Fruit fly (Drosophila melanogaster): ENCODE results near the gene Atg13.
A peak's percentile ranks its signal among the peaks of the same experiment; 100 is the strongest.

Gene Atg13

dm6 chr3R:8354458-8354857 is 4.8 kb downstream of the Atg13 start:
- no peak for TF ChIP-seq CG8159 (tag; optimal IDR thresholded peaks at IDR 0.05)
- peak; percentile 9 for TF ChIP-seq Pif1A (GFP tag; optimal IDR thresholded peaks at IDR 0.05)
- TF ChIP-seq Ets98B (GFP tag; IDR thresholded peaks at IDR 0.05), result peak; percentile 66
- TF ChIP-seq Snoo (tag; optimal IDR thresholded peaks at IDR 0.05), result peak; percentile 51
- peak; percentile 3 for TF ChIP-seq CG17806 (tag; optimal IDR thresholded peaks at IDR 0.05)
- TF ChIP-seq CG14655 (GFP tag; optimal IDR thresholded peaks at IDR 0.05), result no peak
- peak; percentile 82 for TF ChIP-seq CG12605 (GFP tag; IDR thresholded peaks at IDR 0.05)
- peak; percentile 74 for TF ChIP-seq CG32121 (GFP tag; IDR thresholded peaks at IDR 0.05)
- peak; percentile 72; the same call in 2 of the 3 replicates for TF ChIP-seq CG4496 (GFP tag; IDR thresholded peaks at IDR 0.05)
- no peak for TF ChIP-seq CG15710 (tag; optimal IDR thresholded peaks at IDR 0.05)
- TF ChIP-seq gl (tag; optimal IDR thresholded peaks at IDR 0.05), result no peak
- TF ChIP-seq Pif1B (GFP tag; optimal IDR thresholded peaks at IDR 0.05), result no peak

- TF ChIP-seq CG13204 (GFP tag; optimal IDR thresholded peaks at IDR 0.05) (no peak), CG10348 (GFP tag; IDR thresholded peaks at IDR 0.05) (peak; percentile 93), CG8301 (tag; optimal IDR thresholded peaks at IDR 0.05) (peak; percentile 77), Snoo (tag; optimal IDR thresholded peaks at IDR 0.05) (peak; percentile 50), rn (GFP tag; IDR thresholded peaks at IDR 0.05) (peak; percentile 83), EcR (GFP tag; optimal IDR thresholded peaks at IDR 0.05) (no peak), CG9948 (tag; optimal IDR thresholded peaks at IDR 0.05) (peak; percentile 64), gl (tag; optimal IDR thresholded peaks at IDR 0.05) (peak; percentile 41), CG15710 (tag; optimal IDR thresholded peaks at IDR 0.05) (peak; percentile 86), CG8159 (tag; optimal IDR thresholded peaks at IDR 0.05) (peak; percentile 85), CG14655 (GFP tag; optimal IDR thresholded peaks at IDR 0.05) (peak; percentile 58), Ets98B (GFP tag; IDR thresholded peaks at IDR 0.05) (peak; percentile 90), Pif1B (GFP tag; optimal IDR thresholded peaks at IDR 0.05) (peak; percentile 83), CG32121 (GFP tag; IDR thresholded peaks at IDR 0.05) (peak; percentile 96), fd96Ca (GFP tag; IDR thresholded peaks at IDR 0.05) (peak; percentile 91), CG34367 (tag; optimal IDR thresholded peaks at IDR 0.05) (peak; percentile 68), CG4496 (GFP tag; IDR thresholded peaks at IDR 0.05) (peak; percentile 90), D1 (tag; optimal IDR thresholded peaks at IDR 0.05) (no peak), CG17806 (tag; optimal IDR thresholded peaks at IDR 0.05) (peak; percentile 81), CG12605 (GFP tag; IDR thresholded peaks at IDR 0.05) (peak; percentile 85), Pif1A (GFP tag; optimal IDR thresholded peaks at IDR 0.05) (peak; percentile 89)
Measured at dm6 chr3R:8354969-8355368, 5.4 kb downstream of the Atg13 start.

- TF ChIP-seq D1 (tag; optimal IDR thresholded peaks at IDR 0.05) (peak; percentile 70), CG15710 (tag; optimal IDR thresholded peaks at IDR 0.05) (peak; percentile 85), CG32121 (GFP tag; IDR thresholded peaks at IDR 0.05) (peak; percentile 82), CG8159 (tag; optimal IDR thresholded peaks at IDR 0.05) (peak; percentile 88), Snoo (tag; optimal IDR thresholded peaks at IDR 0.05) (peak; percentile 43), Pif1A (GFP tag; optimal IDR thresholded peaks at IDR 0.05) (peak; percentile 95), CG9948 (tag; optimal IDR thresholded peaks at IDR 0.05) (peak; percentile 89), CG34367 (tag; optimal IDR thresholded peaks at IDR 0.05) (peak; percentile 82), gl (tag; optimal IDR thresholded peaks at IDR 0.05) (peak; percentile 70), EcR (GFP tag; optimal IDR thresholded peaks at IDR 0.05) (peak; percentile 20), CG17806 (tag; optimal IDR thresholded peaks at IDR 0.05) (peak; percentile 91), Pif1B (GFP tag; optimal IDR thresholded peaks at IDR 0.05) (peak; percentile 91), CG14655 (GFP tag; optimal IDR thresholded peaks at IDR 0.05) (no peak), CG12605 (GFP tag; IDR thresholded peaks at IDR 0.05) (peak; percentile 55), CG4496 (GFP tag; IDR thresholded peaks at IDR 0.05) (peak; percentile 93), Ets98B (GFP tag; IDR thresholded peaks at IDR 0.05) (peak; percentile 87), rn (GFP tag; IDR thresholded peaks at IDR 0.05) (peak; percentile 67), fd96Ca (GFP tag; IDR thresholded peaks at IDR 0.05) (peak; percentile 81), CG10348 (GFP tag; IDR thresholded peaks at IDR 0.05) (peak; percentile 17; the same call in 1 of the 2 replicates), CG13204 (GFP tag; optimal IDR thresholded peaks at IDR 0.05) (peak; percentile 30), CG8301 (tag; optimal IDR thresholded peaks at IDR 0.05) (peak; percentile 87)
Measured at dm6 chr3R:8355579-8355978, 6.0 kb downstream of the Atg13 start.

dm6 chr3R:8356626-8357290 is 7.1 kb downstream of the Atg13 start, which contains the start of gene stck:
Gene stck (plus strand): TSS chr3R:8356978.
- TF ChIP-seq CG8301 (tag; optimal IDR thresholded peaks at IDR 0.05) (no peak), CG8159 (tag; optimal IDR thresholded peaks at IDR 0.05) (peak; percentile 12)

- TF ChIP-seq Snoo (tag; optimal IDR thresholded peaks at IDR 0.05), result no peak
- TF ChIP-seq CG14655 (GFP tag; optimal IDR thresholded peaks at IDR 0.05), result no peak
- no peak for TF ChIP-seq CG12605 (GFP tag; IDR thresholded peaks at IDR 0.05)
- TF ChIP-seq fd96Ca (GFP tag; IDR thresholded peaks at IDR 0.05), result no peak
- no peak for TF ChIP-seq CG9948 (tag; optimal IDR thresholded peaks at IDR 0.05)
- TF ChIP-seq CG13204 (GFP tag; optimal IDR thresholded peaks at IDR 0.05), result no peak
- TF ChIP-seq gl (tag; optimal IDR thresholded peaks at IDR 0.05), result no peak
- no peak for TF ChIP-seq CG10348 (GFP tag; IDR thresholded peaks at IDR 0.05)
- TF ChIP-seq EcR (GFP tag; optimal IDR thresholded peaks at IDR 0.05), result no peak
- no peak for TF ChIP-seq CG8301 (tag; optimal IDR thresholded peaks at IDR 0.05)
- TF ChIP-seq CG4496 (GFP tag; IDR thresholded peaks at IDR 0.05), result no peak
- TF ChIP-seq Pif1A (GFP tag; optimal IDR thresholded peaks at IDR 0.05), result no peak
- no peak for TF ChIP-seq Ets98B (GFP tag; IDR thresholded peaks at IDR 0.05)
Measured at dm6 chr3R:8357372-8357992, 7.9 kb downstream of the Atg13 start.

Measured in whole organism, pupa.